Fruit fly (Drosophila melanogaster): ENCODE data around the gene kek5.
A peak's percentile ranks its signal among the peaks of the same experiment; 100 is the strongest.

The kek5 gene

dm6 chrX:19321820-19322708, 30.9 kb upstream of the kek5 start, which contains the start of gene out (continued):
- TF ChIP-seq nmo (GFP tag; optimal IDR thresholded peaks at IDR 0.05) (peak; percentile 97), org-1 (GFP tag; optimal IDR thresholded peaks at IDR 0.05) (peak; percentile 93), CG10431 (GFP tag; optimal IDR thresholded peaks at IDR 0.05) (peak; percentile 82), Asciz (GFP tag; optimal IDR thresholded peaks at IDR 0.05) (peak; percentile 89), Rfx (GFP tag; IDR thresholded peaks at IDR 0.05) (peak; percentile 95), kah (GFP tag; optimal IDR thresholded peaks at IDR 0.05) (peak; percentile 85), en (GFP tag; optimal IDR thresholded peaks at IDR 0.05) (peak; percentile 72), CG12659 (GFP tag; optimal IDR thresholded peaks at IDR 0.05) (peak; percentile 96), Dad (GFP tag; optimal IDR thresholded peaks at IDR 0.05) (peak; percentile 78), pfk (GFP tag; optimal IDR thresholded peaks at IDR 0.05) (no peak), her (GFP tag; optimal IDR thresholded peaks at IDR 0.05) (no peak), CG2116 (GFP tag; optimal IDR thresholded peaks at IDR 0.05) (peak; percentile 79), CG10321 (GFP tag; IDR thresholded peaks at IDR 0.05) (peak; percentile 64), CG14965 (GFP tag; optimal IDR thresholded peaks at IDR 0.05; ENCODE audit: borderline replicate concordance) (peak; percentile 22), salm (tag; optimal IDR thresholded peaks at IDR 0.05) (peak; percentile 92), CG33213 (GFP tag; optimal IDR thresholded peaks at IDR 0.05) (peak; percentile 78), CG4730 (GFP tag; IDR thresholded peaks at IDR 0.05) (peak; percentile 90), Bteb2 (GFP tag; optimal IDR thresholded peaks at IDR 0.05) (peak; percentile 80), Six4 (GFP tag; optimal IDR thresholded peaks at IDR 0.05) (peak; percentile 90), CG6254 (GFP tag; optimal IDR thresholded peaks at IDR 0.05) (peak; percentile 91), HmgD (GFP tag; optimal IDR thresholded peaks at IDR 0.05) (no peak), CG10979 (tag; optimal IDR thresholded peaks at IDR 0.05) (peak; percentile 96), lbe (GFP tag; optimal IDR thresholded peaks at IDR 0.05) (peak; percentile 84), CG3407 (GFP tag; optimal IDR thresholded peaks at IDR 0.05) (peak; percentile 89), Trl (optimal IDR thresholded peaks at IDR 0.05) (peak; percentile 70 to 74), Trl (GFP tag; optimal IDR thresholded peaks at IDR 0.05) (peak; percentile 89), oc (tag; optimal IDR thresholded peaks at IDR 0.05) (peak; percentile 91), mirr (GFP tag; optimal IDR thresholded peaks at IDR 0.05) (peak; percentile 49), chif (GFP tag; optimal IDR thresholded peaks at IDR 0.05) (peak; percentile 76 to 91), run (tag; optimal IDR thresholded peaks at IDR 0.05) (peak; percentile 83), sob (GFP tag; IDR thresholded peaks at IDR 0.05) (peak; percentile 92), Hand (GFP tag; optimal IDR thresholded peaks at IDR 0.05) (peak; percentile 89), Dfd (GFP tag; optimal IDR thresholded peaks at IDR 0.05) (no peak), CG12942 (GFP tag; optimal IDR thresholded peaks at IDR 0.05) (peak; percentile 86), CoRest (tag; optimal IDR thresholded peaks at IDR 0.05) (peak; percentile 96), hb (GFP tag; IDR thresholded peaks at IDR 0.05; ENCODE audit: partially characterized antibody) (no peak), gt (GFP tag; IDR thresholded peaks at IDR 0.05) (peak; percentile 87), CG18619 (GFP tag; optimal IDR thresholded peaks at IDR 0.05) (peak; percentile 94), MESR4 (GFP tag; optimal IDR thresholded peaks at IDR 0.05) (no peak), prd (optimal IDR thresholded peaks at IDR 0.05) (no peak), prd (GFP tag; IDR thresholded peaks at IDR 0.05) (peak; percentile 97), NC2β (GFP tag; optimal IDR thresholded peaks at IDR 0.05) (peak; percentile 85), CG6791 (GFP tag; IDR thresholded peaks at IDR 0.05; ENCODE audit: partially characterized antibody) (0 out of 3 replicates have a peak, but pooled peaks have one; percentile 48), CG10543 (GFP tag; optimal IDR thresholded peaks at IDR 0.05) (peak; percentile 91), CG13123 (GFP tag; optimal IDR thresholded peaks at IDR 0.05) (peak; percentile 77), pho (GFP tag; optimal IDR thresholded peaks at IDR 0.05) (peak; percentile 89), Dbx (GFP tag; IDR thresholded peaks at IDR 0.05) (peak; percentile 94), Nf-YA (GFP tag; IDR thresholded peaks at IDR 0.05) (peak; percentile 87), Dref (GFP tag; IDR thresholded peaks at IDR 0.05) (0 out of 2 replicates have a peak, but pooled peaks have one; percentile 28)

All from whole organism, embryonic.